Fruit fly (Drosophila melanogaster): ENCODE results near the gene CG31251.

CG31251 gene

DNA sequence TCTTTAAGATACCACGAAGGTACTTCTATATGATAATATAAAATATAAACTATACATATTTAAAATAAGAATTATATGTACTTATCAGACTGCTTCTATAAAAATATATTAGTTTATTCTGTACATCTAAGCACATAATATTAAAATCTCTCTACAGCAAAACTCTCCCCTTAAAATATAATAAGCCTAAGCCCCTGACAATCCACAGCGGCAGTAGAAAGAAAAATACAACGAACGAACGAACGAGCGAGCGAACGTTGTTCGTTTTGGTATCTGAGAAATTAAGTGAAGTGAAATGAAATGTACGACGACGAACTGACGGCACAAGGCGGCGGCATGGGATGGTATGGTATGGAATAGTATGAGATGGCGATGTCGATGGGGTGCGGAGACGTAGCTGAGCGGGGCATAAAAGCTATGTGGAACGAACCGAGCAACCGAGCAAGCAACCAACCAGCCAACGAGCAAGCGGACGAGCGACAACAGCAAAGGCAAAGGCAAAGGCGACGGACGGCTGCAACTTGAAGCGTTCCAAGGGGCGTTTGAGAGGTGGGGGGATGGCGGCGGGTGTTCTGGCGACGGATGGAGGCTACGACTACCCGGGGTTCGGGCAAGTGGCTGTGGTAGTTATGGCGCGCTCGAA is 15.9 kb upstream of the CG31251 start (continued):
- peak; percentile 97 for TF ChIP-seq klu (GFP tag; IDR thresholded peaks at IDR 0.05)
- peak; percentile 94 for TF ChIP-seq Lim3 (GFP tag; IDR thresholded peaks at IDR 0.05)
- peak; percentile 77 for TF ChIP-seq Dip3 (GFP tag; optimal IDR thresholded peaks at IDR 0.05)
- peak; percentile 89 for TF ChIP-seq Gsc (GFP tag; IDR thresholded peaks at IDR 0.05)
- TF ChIP-seq CG3838 (GFP tag; optimal IDR thresholded peaks at IDR 0.05) = peak; percentile 87
- TF ChIP-seq CG9797 (GFP tag; optimal IDR thresholded peaks at IDR 0.05) = peak; percentile 51
- TF ChIP-seq grn (GFP tag; optimal IDR thresholded peaks at IDR 0.05) = no peak
- peak; percentile 91 for TF ChIP-seq CG15696 (tag; optimal IDR thresholded peaks at IDR 0.05)
- TF ChIP-seq NfI (GFP tag; optimal IDR thresholded peaks at IDR 0.05) = peak; percentile 98
- peak; percentile 99 for TF ChIP-seq CG18619 (GFP tag; optimal IDR thresholded peaks at IDR 0.05)
- TF ChIP-seq row (GFP tag; IDR thresholded peaks at IDR 0.05) = peak; percentile 100
- peak; percentile 93 for TF ChIP-seq ham (GFP tag; IDR thresholded peaks at IDR 0.05)
- TF ChIP-seq Chrac-16 (GFP tag; optimal IDR thresholded peaks at IDR 0.05) = peak; percentile 95
- peak; percentile 93 for TF ChIP-seq zen (tag; optimal IDR thresholded peaks at IDR 0.05)
- TF ChIP-seq sisA (GFP tag; IDR thresholded peaks at IDR 0.05) = peak; percentile 97
- TF ChIP-seq kay (GFP tag; optimal IDR thresholded peaks at IDR 0.05) = peak; percentile 93
- peak; percentile 78 for TF ChIP-seq ac (GFP tag; optimal IDR thresholded peaks at IDR 0.05)
- no peak for TF ChIP-seq CG42726 (GFP tag; IDR thresholded peaks at IDR 0.05; ENCODE audit: partially characterized antibody)
- peak; percentile 97 for TF ChIP-seq CG1233 (GFP tag; optimal IDR thresholded peaks at IDR 0.05)
- no peak for TF ChIP-seq D (optimal IDR thresholded peaks at IDR 0.05)
- peak; percentile 98 for TF ChIP-seq D (GFP tag; optimal IDR thresholded peaks at IDR 0.05)
- TF ChIP-seq CG7357 (GFP tag; IDR thresholded peaks at IDR 0.05) = peak; percentile 95
- TF ChIP-seq CG2202 (tag; optimal IDR thresholded peaks at IDR 0.05) = peak; percentile 97
- no peak for TF ChIP-seq CG6791 (GFP tag; IDR thresholded peaks at IDR 0.05; ENCODE audit: partially characterized antibody)
- TF ChIP-seq p53 (GFP tag; optimal IDR thresholded peaks at IDR 0.05) = peak; percentile 19
- TF ChIP-seq HLH3B (GFP tag; IDR thresholded peaks at IDR 0.05) = peak; percentile 99
- TF ChIP-seq schlank (tag; optimal IDR thresholded peaks at IDR 0.05) = peak; percentile 91
- TF ChIP-seq Bteb2 (GFP tag; optimal IDR thresholded peaks at IDR 0.05) = peak; percentile 79
- peak; percentile 99 for TF ChIP-seq Meics (GFP tag; optimal IDR thresholded peaks at IDR 0.05)
- peak; percentile 74 for TF ChIP-seq wek (GFP tag; optimal IDR thresholded peaks at IDR 0.05)
- TF ChIP-seq ranshi (GFP tag; IDR thresholded peaks at IDR 0.05) = peak; percentile 98
- TF ChIP-seq fd96Cb (tag; optimal IDR thresholded peaks at IDR 0.05) = peak; percentile 98
- TF ChIP-seq lola (GFP tag; optimal IDR thresholded peaks at IDR 0.05) = peak in 1 of 3 experiments; percentile 97
- no peak for TF ChIP-seq Tbp (GFP tag; optimal IDR thresholded peaks at IDR 0.05)
- peak; percentile 79 for TF ChIP-seq CHES-1-like (GFP tag; optimal IDR thresholded peaks at IDR 0.05)
- TF ChIP-seq CG33557 (GFP tag; optimal IDR thresholded peaks at IDR 0.05) = peak; percentile 94
- TF ChIP-seq CG10431 (GFP tag; optimal IDR thresholded peaks at IDR 0.05) = peak; percentile 97
- TF ChIP-seq nau (GFP tag; optimal IDR thresholded peaks at IDR 0.05) = no peak
- no peak for TF ChIP-seq gfzf (GFP tag; optimal IDR thresholded peaks at IDR 0.05)
- peak; percentile 48; the same call in 1 of the 3 replicates for TF ChIP-seq z (GFP tag; IDR thresholded peaks at IDR 0.05)
- peak; percentile 95 for TF ChIP-seq corto (GFP tag; optimal IDR thresholded peaks at IDR 0.05)
- peak; percentile 33 for TF ChIP-seq mirr (GFP tag; optimal IDR thresholded peaks at IDR 0.05)
- TF ChIP-seq inv (GFP tag; IDR thresholded peaks at IDR 0.05; ENCODE audit: partially characterized antibody) = no peak
- peak; percentile 98 for TF ChIP-seq Fer3 (tag; optimal IDR thresholded peaks at IDR 0.05)
- TF ChIP-seq CG3163 (GFP tag; optimal IDR thresholded peaks at IDR 0.05) = peak; percentile 16
- peak; percentile 29 for TF ChIP-seq ftz-f1 (GFP tag; optimal IDR thresholded peaks at IDR 0.05)
- TF ChIP-seq odd (GFP tag; optimal IDR thresholded peaks at IDR 0.05) = peak; percentile 99
- TF ChIP-seq sens (GFP tag) = peak; percentile 97
- peak in 1 of 2 experiments; percentile 56 for TF ChIP-seq Trl (optimal IDR thresholded peaks at IDR 0.05)
- TF ChIP-seq Trl (GFP tag; optimal IDR thresholded peaks at IDR 0.05) = peak; percentile 57
